Fruit fly (Drosophila melanogaster) whole organism, wandering third instar larva: ENCODE data around the gene pzg.

Source experiments
- Abd-B ChIP-seq: fragments of >200 bp; optimal IDR thresholded peaks from 2 replicates; lab custom pipeline; 2017; ENCODE audit warnings: missing biosample characterization, missing genetic modification characterization
- CG32264 ChIP-seq: fragments of 200-800 bp; sonication (Bioruptor generic); optimal IDR thresholded peaks from 2 replicates; lab custom pipeline; 2016; ENCODE audit warnings: missing biosample characterization, missing genetic modification characterization
- CG9705 ChIP-seq: fragments of 200-800 bp; sonication (Bioruptor generic); optimal IDR thresholded peaks from 2 replicates; lab custom pipeline; 2018; ENCODE audit warnings: missing biosample characterization, mild to moderate bottlenecking, missing genetic modification characterization
- CrebA ChIP-seq: fragments of 200-800 bp; sonication (Bioruptor generic); optimal IDR thresholded peaks from 2 replicates; lab custom pipeline; 2016; ENCODE audit warnings: missing biosample characterization, mild to moderate bottlenecking, missing genetic modification characterization, borderline replicate concordance
- Dfd ChIP-seq: fragments of >200 bp; optimal IDR thresholded peaks from 2 replicates; lab custom pipeline; 2017; ENCODE audit warnings: missing biosample characterization, missing genetic modification characterization
- Dif ChIP-seq: fragments of 200-275, 200-300 bp; sonication (Bioruptor generic); optimal IDR thresholded peaks from 2 replicates; lab custom pipeline; 2018; ENCODE audit warnings: missing biosample characterization, missing genetic modification characterization; ENCODE audit not compliant: partially characterized antibody
- GATAd ChIP-seq: sonication (Bioruptor generic); optimal IDR thresholded peaks from 2 replicates; lab custom pipeline; 2016; ENCODE audit warnings: missing biosample characterization, missing genetic modification characterization
- HLH106 ChIP-seq: fragments of 200-800 bp; optimal IDR thresholded peaks from 3 replicates; lab custom pipeline; 2019; ENCODE audit warnings: missing biosample characterization, mild to moderate bottlenecking, missing genetic modification characterization, moderate library complexity
- Hr78 ChIP-seq: fragments of >200 bp; optimal IDR thresholded peaks from 2 replicates; lab custom pipeline; 2017; ENCODE audit warnings: missing biosample characterization, missing genetic modification characterization
- Hr83 ChIP-seq: fragments of 200-300 bp; sonication (Bioruptor generic); optimal IDR thresholded peaks from 2 replicates; lab custom pipeline; 2016; ENCODE audit warnings: missing biosample characterization, mild to moderate bottlenecking, missing genetic modification characterization, moderate library complexity; ENCODE audit not compliant: poor library complexity, severe bottlenecking
- Jra ChIP-seq: sonication (Bioruptor generic); optimal IDR thresholded peaks from 2 replicates; lab custom pipeline; 2016; ENCODE audit warnings: missing biosample characterization, missing genetic modification characterization
- Mio ChIP-seq: sonication (Bioruptor generic); optimal IDR thresholded peaks from 2 replicates; lab custom pipeline; 2016; ENCODE audit warnings: missing biosample characterization, missing genetic modification characterization
- Myc ChIP-seq: fragments of >200 bp; optimal IDR thresholded peaks from 2 replicates; lab custom pipeline; 2017
- N ChIP-seq: fragments of >200 bp; optimal IDR thresholded peaks from 2 replicates; lab custom pipeline; 2018; ENCODE audit warnings: missing biosample characterization, missing external identifiers, missing genetic modification characterization
- OdsH ChIP-seq: fragments of 200-800 bp; sonication (Bioruptor generic); optimal IDR thresholded peaks from 2 replicates; lab custom pipeline; 2016; ENCODE audit warnings: missing biosample characterization, mild to moderate bottlenecking, missing genetic modification characterization
- Rel ChIP-seq, 2 experiments: fragments of 200-800 bp; sonication (Bioruptor generic) in 1 of 2; optimal IDR thresholded peaks; 2 replicates in 1 of 2; 3 replicates in 1 of 2; lab custom pipeline; 2016 to 2019; ENCODE audit warnings: mild to moderate bottlenecking in 2 of 2, missing biosample characterization in 2 of 2, missing genetic modification characterization in 2 of 2, moderate library complexity in 1 of 2
- Sp1 ChIP-seq: fragments of 200-800 bp; sonication (Bioruptor generic); optimal IDR thresholded peaks from 3 replicates; lab custom pipeline; 2019; ENCODE audit warnings: missing biosample characterization, mild to moderate bottlenecking, missing genetic modification characterization, moderate library complexity
- Vsx2 ChIP-seq: fragments of 200-300, 225-300 bp; sonication (Bioruptor generic); optimal IDR thresholded peaks from 2 replicates; lab custom pipeline; 2018; ENCODE audit warnings: missing biosample characterization, missing genetic modification characterization; ENCODE audit not compliant: partially characterized antibody
- br ChIP-seq: fragments of 200-800 bp; sonication (Bioruptor generic); optimal IDR thresholded peaks from 2 replicates; lab custom pipeline; 2016; ENCODE audit warnings: missing biosample characterization, missing genetic modification characterization
- brk ChIP-seq: fragments of 200-800 bp; sonication (Bioruptor generic); optimal IDR thresholded peaks from 2 replicates; lab custom pipeline; 2016; ENCODE audit warnings: missing biosample characterization, mild to moderate bottlenecking, missing genetic modification characterization
- dl ChIP-seq, 2 experiments: fragments of 175-275, 200-275 bp in 1 of 2; fragments of 200-275 bp in 1 of 2; sonication (Bioruptor generic); optimal IDR thresholded peaks; lab custom pipeline; 2018; ENCODE audit warnings: mild to moderate bottlenecking in 2 of 2, missing biosample characterization in 2 of 2, missing genetic modification characterization in 2 of 2, moderate library complexity in 2 of 2; ENCODE audit not compliant: partially characterized antibody in 2 of 2, insufficient read depth in 1 of 2
- dmrt93B ChIP-seq: fragments of 200-800 bp; sonication (Bioruptor generic); optimal IDR thresholded peaks from 2 replicates; lab custom pipeline; 2018; ENCODE audit warnings: missing biosample characterization, mild to moderate bottlenecking, missing genetic modification characterization
- dsf ChIP-seq: sonication (Bioruptor generic); optimal IDR thresholded peaks from 2 replicates; lab custom pipeline; 2016; ENCODE audit warnings: missing biosample characterization, missing genetic modification characterization, borderline replicate concordance
- ey ChIP-seq: fragments of 200-800 bp; sonication (Bioruptor generic); optimal IDR thresholded peaks from 2 replicates; lab custom pipeline; 2016; ENCODE audit warnings: missing biosample characterization, missing genetic modification characterization
- foxo ChIP-seq, 2 experiments: fragments of 200-800 bp; sonication (Bioruptor generic); optimal IDR thresholded peaks; 2 replicates in 1 of 2; 3 replicates in 1 of 2; lab custom pipeline; 2016 to 2017; ENCODE audit warnings: missing biosample characterization in 2 of 2, missing genetic modification characterization in 2 of 2
- fru ChIP-seq: fragments of 200-800 bp; sonication (Bioruptor generic); optimal IDR thresholded peaks from 3 replicates; lab custom pipeline; 2016; ENCODE audit warnings: missing biosample characterization, mild to moderate bottlenecking, missing genetic modification characterization
- h ChIP-seq: fragments of 200-800 bp; sonication (Bioruptor generic); optimal IDR thresholded peaks from 3 replicates; lab custom pipeline; 2016; ENCODE audit warnings: missing biosample characterization, mild to moderate bottlenecking, missing genetic modification characterization
- jim ChIP-seq: fragments of 175-275, 200-325 bp; sonication (Bioruptor generic); optimal IDR thresholded peaks from 2 replicates; lab custom pipeline; 2016; ENCODE audit warnings: missing biosample characterization, mild to moderate bottlenecking, missing genetic modification characterization
- lola ChIP-seq: fragments of >200 bp; optimal IDR thresholded peaks from 2 replicates; lab custom pipeline; 2017; ENCODE audit warnings: missing biosample characterization, missing genetic modification characterization
- pan ChIP-seq: fragments of >200 bp; optimal IDR thresholded peaks from 2 replicates; lab custom pipeline; 2017
- psq ChIP-seq: fragments of 200-800 bp; sonication (Bioruptor generic); optimal IDR thresholded peaks from 3 replicates; lab custom pipeline; 2017; ENCODE audit warnings: missing biosample characterization, mild to moderate bottlenecking, missing genetic modification characterization, moderate library complexity
- rgr ChIP-seq: fragments of 200-800 bp; sonication (Bioruptor generic); optimal IDR thresholded peaks from 3 replicates; lab custom pipeline; 2016; ENCODE audit warnings: missing biosample characterization, mild to moderate bottlenecking, missing genetic modification characterization
- sage ChIP-seq: fragments of 200-800 bp; sonication (Bioruptor generic); optimal IDR thresholded peaks from 2 replicates; lab custom pipeline; 2016; ENCODE audit warnings: missing biosample characterization, mild to moderate bottlenecking, missing genetic modification characterization
- sv ChIP-seq: fragments of 200-800 bp; sonication (Bioruptor generic); optimal IDR thresholded peaks from 3 replicates; lab custom pipeline; 2016; ENCODE audit warnings: missing biosample characterization, missing genetic modification characterization
- tai ChIP-seq: sonication (Bioruptor generic); optimal IDR thresholded peaks from 2 replicates; lab custom pipeline; 2016; ENCODE audit warnings: missing biosample characterization, missing genetic modification characterization
- usp ChIP-seq: fragments of >200 bp; optimal IDR thresholded peaks from 2 replicates; lab custom pipeline; 2017; ENCODE audit warnings: missing biosample characterization, missing genetic modification characterization
- woc ChIP-seq: sonication (Bioruptor generic); optimal IDR thresholded peaks from 2 replicates; lab custom pipeline; 2016; ENCODE audit warnings: missing biosample characterization, mild to moderate bottlenecking, missing genetic modification characterization

The pzg gene

DNA sequence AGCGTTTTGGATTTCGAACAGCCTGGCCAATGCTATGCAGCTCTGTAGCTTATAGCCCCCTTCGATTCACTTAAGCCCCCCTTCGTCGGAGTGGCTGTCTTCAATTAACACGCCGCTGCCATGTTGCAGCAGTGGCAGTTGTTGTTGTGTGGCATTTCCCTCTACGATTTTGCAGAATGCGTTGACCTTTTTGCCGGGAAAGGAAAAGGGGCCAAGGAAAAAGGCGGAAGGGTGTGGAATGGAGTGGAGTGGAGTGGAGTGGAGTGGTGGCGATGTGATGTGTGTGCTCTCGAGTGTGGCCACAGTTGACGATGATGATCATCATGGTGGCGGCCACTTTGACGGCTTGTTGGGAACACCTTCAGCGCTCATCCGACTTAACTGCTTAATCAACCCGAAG is 47.5 kb upstream of the pzg start:
- TF ChIP-seq lola (GFP tag; lab: Kevin White, UChicago) (no peak), Abd-B (GFP tag; lab: Kevin White, UChicago) (no peak), Rel (GFP tag; optimal IDR thresholded peaks at IDR 0.05; lab: Kevin White, UChicago) (no peak), Rel (tag; optimal IDR thresholded peaks at IDR 0.05; lab: Kevin White, UChicago) (no peak), Hr78 (GFP tag; lab: Kevin White, UChicago) (no peak), dl (GFP tag; optimal IDR thresholded peaks at IDR 0.05; lab: Kevin White, UChicago; ENCODE audit: insufficient read depth in 1 of 2, partially characterized antibody in 2 of 2) (no peak), Dfd (no peak), pan (no peak), tai (GFP tag; lab: Kevin White, UChicago) (no peak), woc (GFP tag; lab: Kevin White, UChicago) (no peak), sage (GFP tag; lab: Kevin White, UChicago) (no peak), foxo (GFP tag; optimal IDR thresholded peaks at IDR 0.05; lab: Kevin White, UChicago) (no peak), h (no peak)

DNA sequence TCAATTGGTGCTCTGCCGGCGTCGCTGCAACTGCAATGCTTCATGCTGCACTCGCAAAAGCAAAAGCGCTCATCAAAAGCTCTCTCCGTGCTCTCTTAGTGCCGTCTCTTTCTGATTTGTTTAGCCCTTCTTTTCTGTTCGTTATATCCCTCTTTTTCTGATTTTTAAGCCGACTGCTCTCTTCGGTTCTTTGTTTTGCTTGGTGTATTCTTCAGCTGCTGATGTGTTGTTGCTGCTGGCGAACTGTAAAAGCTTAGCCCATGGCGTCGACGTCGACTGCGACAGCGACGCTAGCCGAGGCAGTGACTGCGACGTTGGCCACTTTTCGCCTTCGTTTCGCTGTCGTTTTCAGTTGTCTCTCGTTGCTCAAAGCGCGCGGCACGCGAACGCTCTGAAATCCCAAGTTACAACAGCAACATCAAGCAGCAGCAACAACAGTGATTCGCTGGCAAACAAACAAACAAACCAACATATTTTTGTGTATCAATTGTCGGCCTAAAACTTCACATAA is 45.8 kb upstream of the pzg start:
- TF ChIP-seq Sp1 (peak; percentile 49), Dif (peak; percentile 45), Hr78 (GFP tag; lab: Kevin White, UChicago) (no peak), OdsH (no peak), fru (GFP tag; lab: Kevin White, UChicago) (no peak), lola (GFP tag; lab: Kevin White, UChicago) (no peak), sv (no peak), pan (no peak), N (no peak), Myc (no peak), foxo (GFP tag; optimal IDR thresholded peaks at IDR 0.05; lab: Kevin White, UChicago) (no peak), HLH106 (no peak), jim (no peak), Jra (no peak), br (GFP tag; lab: Kevin White, UChicago) (peak; percentile 1), Rel (GFP tag; optimal IDR thresholded peaks at IDR 0.05; lab: Kevin White, UChicago) (no peak), Rel (tag; optimal IDR thresholded peaks at IDR 0.05; lab: Kevin White, UChicago) (peak; percentile 47), Abd-B (GFP tag; lab: Kevin White, UChicago) (no peak), Mio (GFP tag; lab: Kevin White, UChicago) (no peak), CG32264 (GFP tag; lab: Kevin White, UChicago) (no peak), usp (GFP tag; lab: Kevin White, UChicago) (no peak), sage (GFP tag; lab: Kevin White, UChicago) (no peak), Dfd (no peak), Vsx2 (GFP tag; lab: Kevin White, UChicago) (no peak), CG9705 (GFP tag; lab: Kevin White, UChicago) (no peak), h (peak; percentile 57), dl (GFP tag; optimal IDR thresholded peaks at IDR 0.05; lab: Kevin White, UChicago; ENCODE audit: insufficient read depth in 1 of 2, partially characterized antibody in 2 of 2) (peak; percentile 58 to 70), ey (GFP tag; lab: Kevin White, UChicago) (no peak), rgr (GFP tag; lab: Kevin White, UChicago) (peak; percentile 10), GATAd (no peak), CrebA (GFP tag; lab: Kevin White, UChicago) (peak; percentile 46), tai (GFP tag; lab: Kevin White, UChicago) (no peak), psq (GFP tag; lab: Kevin White, UChicago) (peak; percentile 96), woc (GFP tag; lab: Kevin White, UChicago) (no peak), Hr83 (no peak), brk (GFP tag; lab: Kevin White, UChicago) (no peak), dsf (GFP tag; lab: Kevin White, UChicago) (no peak)

DNA sequence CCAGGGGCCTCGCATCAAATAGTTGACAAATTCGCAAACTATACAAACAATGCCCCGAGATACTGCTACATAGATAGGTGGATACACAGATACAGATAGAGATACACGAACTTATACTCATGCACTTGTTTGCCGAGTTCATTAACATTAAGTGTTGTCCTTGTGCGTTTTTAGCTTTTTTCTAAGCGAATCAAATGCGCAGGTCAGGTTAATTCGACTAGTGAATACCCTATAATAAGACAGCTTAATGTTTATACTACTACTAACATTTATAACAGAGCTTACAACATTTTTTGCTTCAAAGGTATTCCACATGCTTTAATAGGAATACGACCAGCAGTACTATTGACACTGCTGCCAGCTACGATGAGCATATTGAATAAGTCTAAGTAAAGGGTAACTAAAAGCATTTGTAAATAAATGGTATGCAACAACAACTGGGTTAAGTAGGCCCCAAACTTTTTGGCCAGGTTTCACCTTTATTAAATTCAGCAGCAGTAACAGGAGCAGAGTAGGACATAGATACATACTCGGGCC is 44.4 kb upstream of the pzg start:
- TF ChIP-seq rgr (GFP tag; lab: Kevin White, UChicago) (no peak), jim (no peak), OdsH (no peak), pan (no peak), CG32264 (GFP tag; lab: Kevin White, UChicago) (no peak), Vsx2 (GFP tag; lab: Kevin White, UChicago) (no peak), ey (GFP tag; lab: Kevin White, UChicago) (no peak), dl (GFP tag; optimal IDR thresholded peaks at IDR 0.05; lab: Kevin White, UChicago; ENCODE audit: insufficient read depth in 1 of 2, partially characterized antibody in 2 of 2) (no peak), brk (GFP tag; lab: Kevin White, UChicago) (no peak), dmrt93B (no peak)
